Worm (Caenorhabditis elegans): ENCODE results near the gene npr-15.

Gene npr-15

DNA sequence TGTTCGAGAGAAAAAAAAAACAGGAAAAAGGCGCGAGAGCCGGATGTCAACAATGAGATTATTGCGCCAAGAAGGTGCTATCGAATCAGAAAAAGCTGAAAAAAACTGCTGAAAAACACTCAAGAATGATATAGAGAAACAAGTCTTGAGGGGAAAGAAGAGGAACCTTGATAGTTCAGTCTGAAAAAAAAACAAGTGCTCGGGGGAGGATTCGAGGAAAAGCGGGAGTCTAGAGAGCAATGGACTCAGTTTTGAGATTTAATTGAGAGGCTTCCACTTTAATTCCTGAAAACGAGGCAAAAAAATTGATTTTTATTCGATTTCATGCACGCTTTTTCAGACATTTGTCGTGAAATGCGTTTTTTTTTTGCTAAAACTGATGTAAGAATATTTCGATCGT lies at the start of gene npr-15:
npr-15 (minus strand) TSS at position 101 of the 400 bp plus-strand sequence.
- no peak for TF ChIP-seq klf-2 (GFP tag; conservative IDR thresholded peaks at IDR 0.05)
- TF ChIP-seq ref-1 (GFP tag; conservative IDR thresholded peaks at IDR 0.05): no peak
- no peak for TF ChIP-seq cog-1 (tag; optimal IDR thresholded peaks at IDR 0.05)
- TF ChIP-seq T22C8.4 (GFP tag; IDR thresholded peaks at IDR 0.05): no peak
- TF ChIP-seq med-1 (GFP tag; optimal IDR thresholded peaks at IDR 0.05; ENCODE audit: insufficient read depth): no peak
- no peak for TF ChIP-seq tab-1 (GFP tag; IDR thresholded peaks at IDR 0.05)
- TF ChIP-seq ztf-23 (GFP tag; IDR thresholded peaks at IDR 0.05): no peak
- TF ChIP-seq ztf-29 (GFP tag; IDR thresholded peaks at IDR 0.05): no peak
- TF ChIP-seq flt-1 (GFP tag; IDR thresholded peaks at IDR 0.05): no peak

DNA sequence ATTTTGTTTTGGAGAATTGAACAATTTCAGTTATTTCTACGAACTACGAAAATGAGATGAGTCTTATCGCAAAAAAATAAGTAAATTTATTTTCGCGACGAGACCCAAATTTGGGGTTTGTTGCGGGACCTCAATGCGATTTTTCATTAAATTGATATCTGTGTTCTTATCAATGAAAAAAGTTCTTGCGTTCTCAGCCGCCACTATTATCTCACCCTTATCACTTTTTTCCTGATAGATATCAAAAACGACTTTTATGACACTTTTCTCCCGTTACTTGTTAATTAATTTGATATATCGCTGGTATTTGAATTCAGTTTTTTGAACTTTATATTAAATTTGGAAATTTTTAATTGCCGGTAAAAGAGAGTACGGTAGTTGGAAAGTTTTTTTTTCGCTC lies 48.9 kb upstream of the npr-15 start:
- no peak for TF ChIP-seq flt-1 (GFP tag; IDR thresholded peaks at IDR 0.05)
- no peak for TF ChIP-seq T22C8.4 (GFP tag; IDR thresholded peaks at IDR 0.05)
- no peak for TF ChIP-seq ref-1 (GFP tag; conservative IDR thresholded peaks at IDR 0.05)
- TF ChIP-seq med-1 (GFP tag; optimal IDR thresholded peaks at IDR 0.05; ENCODE audit: insufficient read depth): no peak
- no peak for TF ChIP-seq klf-2 (GFP tag; conservative IDR thresholded peaks at IDR 0.05)
- TF ChIP-seq ztf-23 (GFP tag; IDR thresholded peaks at IDR 0.05): no peak
- TF ChIP-seq cog-1 (tag; optimal IDR thresholded peaks at IDR 0.05): no peak
- TF ChIP-seq tab-1 (GFP tag; IDR thresholded peaks at IDR 0.05): no peak
- TF ChIP-seq ztf-29 (GFP tag; IDR thresholded peaks at IDR 0.05): no peak

DNA sequence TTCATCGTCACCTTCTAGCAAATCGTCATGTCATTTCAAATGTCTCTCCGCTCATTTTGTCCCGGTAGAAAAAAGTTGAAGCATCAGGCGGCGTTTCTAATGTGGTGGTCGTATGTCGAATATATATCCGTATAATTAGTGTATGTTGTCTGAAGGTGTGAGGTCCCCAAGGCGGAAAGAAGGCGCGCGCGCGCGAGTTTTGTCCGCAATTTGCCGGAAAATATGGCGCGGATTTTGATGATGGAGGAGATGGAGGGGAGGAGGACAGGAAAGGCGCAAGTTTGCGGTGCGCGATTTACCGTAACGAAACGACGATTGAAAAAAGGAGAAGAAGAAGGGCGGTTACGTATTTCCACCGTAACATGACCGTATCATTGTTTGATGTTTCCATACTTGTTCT lies 47.6 kb upstream of the npr-15 start:
- TF ChIP-seq tab-1 (GFP tag; IDR thresholded peaks at IDR 0.05): no peak
- TF ChIP-seq ref-1 (GFP tag; conservative IDR thresholded peaks at IDR 0.05): no peak
- TF ChIP-seq klf-2 (GFP tag; conservative IDR thresholded peaks at IDR 0.05): no peak
- TF ChIP-seq med-1 (GFP tag; optimal IDR thresholded peaks at IDR 0.05; ENCODE audit: insufficient read depth): no peak
- TF ChIP-seq cog-1 (tag; optimal IDR thresholded peaks at IDR 0.05): no peak
- TF ChIP-seq ztf-29 (GFP tag; IDR thresholded peaks at IDR 0.05): no peak
- TF ChIP-seq ztf-23 (GFP tag; IDR thresholded peaks at IDR 0.05): no peak
- no peak for TF ChIP-seq flt-1 (GFP tag; IDR thresholded peaks at IDR 0.05)
- no peak for TF ChIP-seq T22C8.4 (GFP tag; IDR thresholded peaks at IDR 0.05)

DNA sequence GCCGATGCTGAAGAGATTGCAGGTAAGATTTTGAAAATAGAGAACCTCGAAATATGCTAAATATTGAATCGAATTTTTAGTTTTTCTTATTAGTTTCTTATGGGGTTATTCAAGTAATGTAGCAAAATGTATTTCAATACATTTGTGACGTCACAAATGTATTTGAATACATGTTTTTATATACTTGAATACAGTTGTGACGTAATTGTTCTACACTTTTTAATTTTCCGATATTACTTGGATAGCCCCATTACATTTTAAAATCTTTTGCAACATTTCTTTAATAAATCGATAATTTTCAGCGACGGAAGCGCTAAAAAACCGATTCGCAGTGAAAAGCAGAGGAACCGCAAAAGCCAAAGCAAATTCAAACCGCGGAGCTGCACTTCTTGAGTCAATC lies 43.9 kb upstream of the npr-15 start:
- TF ChIP-seq T22C8.4 (GFP tag; IDR thresholded peaks at IDR 0.05): no peak
- TF ChIP-seq ztf-29 (GFP tag; IDR thresholded peaks at IDR 0.05): no peak
- TF ChIP-seq tab-1 (GFP tag; IDR thresholded peaks at IDR 0.05): no peak
- no peak for TF ChIP-seq med-1 (GFP tag; optimal IDR thresholded peaks at IDR 0.05; ENCODE audit: insufficient read depth)
- TF ChIP-seq klf-2 (GFP tag; conservative IDR thresholded peaks at IDR 0.05): no peak
- no peak for TF ChIP-seq flt-1 (GFP tag; IDR thresholded peaks at IDR 0.05)
- no peak for TF ChIP-seq cog-1 (tag; optimal IDR thresholded peaks at IDR 0.05)
- no peak for TF ChIP-seq ref-1 (GFP tag; conservative IDR thresholded peaks at IDR 0.05)
- no peak for TF ChIP-seq ztf-23 (GFP tag; IDR thresholded peaks at IDR 0.05)

DNA sequence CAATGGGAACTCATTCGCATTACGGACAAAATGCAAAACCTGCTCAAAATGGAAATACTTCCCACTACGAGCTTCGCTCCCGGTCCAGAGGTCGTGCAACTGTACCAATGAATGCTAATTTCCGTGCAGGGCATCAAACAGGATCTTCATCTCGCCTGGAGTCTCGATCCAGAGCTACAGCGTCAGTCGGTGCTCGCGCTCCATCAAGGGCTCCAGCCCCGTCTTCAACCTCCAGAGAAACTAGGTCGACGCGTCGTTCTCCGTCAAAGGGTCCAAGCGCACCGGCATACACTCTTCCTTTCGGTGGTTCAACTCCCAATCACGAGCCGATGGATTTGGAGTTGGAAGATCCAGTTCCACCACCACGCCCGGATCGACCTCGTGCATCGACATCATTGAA lies 43.3 kb upstream of the npr-15 start:
- TF ChIP-seq tab-1 (GFP tag; IDR thresholded peaks at IDR 0.05): no peak
- no peak for TF ChIP-seq ztf-29 (GFP tag; IDR thresholded peaks at IDR 0.05)
- TF ChIP-seq med-1 (GFP tag; optimal IDR thresholded peaks at IDR 0.05; ENCODE audit: insufficient read depth): no peak
- no peak for TF ChIP-seq klf-2 (GFP tag; conservative IDR thresholded peaks at IDR 0.05)
- no peak for TF ChIP-seq ref-1 (GFP tag; conservative IDR thresholded peaks at IDR 0.05)
- no peak for TF ChIP-seq ztf-23 (GFP tag; IDR thresholded peaks at IDR 0.05)

DNA sequence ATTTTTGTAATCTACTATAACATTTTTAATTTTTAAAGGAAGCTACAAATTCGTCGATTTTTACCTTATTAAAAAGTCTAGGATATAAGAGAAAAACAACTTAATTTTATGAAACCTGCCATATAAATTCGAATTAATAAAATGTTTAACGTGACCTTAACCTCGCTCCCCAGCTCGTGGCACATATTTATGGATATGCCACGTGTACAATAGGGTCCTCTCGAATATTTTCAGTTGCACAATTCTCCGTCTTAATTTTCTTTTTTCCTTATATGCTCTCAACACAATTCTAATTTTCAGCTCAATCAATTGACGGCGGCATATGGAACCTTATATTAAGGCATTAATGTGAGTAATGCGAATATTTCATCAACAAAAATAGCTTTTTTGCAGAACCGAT lies 41.8 kb upstream of the npr-15 start, which contains the start of gene F34D10.4:
F34D10.4 (plus strand) TSS at position 301 of the 400 bp plus-strand sequence.
- TF ChIP-seq ztf-29 (GFP tag; IDR thresholded peaks at IDR 0.05) (no peak), T22C8.4 (GFP tag; IDR thresholded peaks at IDR 0.05) (no peak), flt-1 (GFP tag; IDR thresholded peaks at IDR 0.05) (no peak), ref-1 (GFP tag; conservative IDR thresholded peaks at IDR 0.05) (no peak), med-1 (GFP tag; optimal IDR thresholded peaks at IDR 0.05; ENCODE audit: insufficient read depth) (no peak), cog-1 (tag; optimal IDR thresholded peaks at IDR 0.05) (no peak), ztf-23 (GFP tag; IDR thresholded peaks at IDR 0.05) (no peak), klf-2 (GFP tag; conservative IDR thresholded peaks at IDR 0.05) (no peak), tab-1 (GFP tag; IDR thresholded peaks at IDR 0.05) (no peak)

DNA sequence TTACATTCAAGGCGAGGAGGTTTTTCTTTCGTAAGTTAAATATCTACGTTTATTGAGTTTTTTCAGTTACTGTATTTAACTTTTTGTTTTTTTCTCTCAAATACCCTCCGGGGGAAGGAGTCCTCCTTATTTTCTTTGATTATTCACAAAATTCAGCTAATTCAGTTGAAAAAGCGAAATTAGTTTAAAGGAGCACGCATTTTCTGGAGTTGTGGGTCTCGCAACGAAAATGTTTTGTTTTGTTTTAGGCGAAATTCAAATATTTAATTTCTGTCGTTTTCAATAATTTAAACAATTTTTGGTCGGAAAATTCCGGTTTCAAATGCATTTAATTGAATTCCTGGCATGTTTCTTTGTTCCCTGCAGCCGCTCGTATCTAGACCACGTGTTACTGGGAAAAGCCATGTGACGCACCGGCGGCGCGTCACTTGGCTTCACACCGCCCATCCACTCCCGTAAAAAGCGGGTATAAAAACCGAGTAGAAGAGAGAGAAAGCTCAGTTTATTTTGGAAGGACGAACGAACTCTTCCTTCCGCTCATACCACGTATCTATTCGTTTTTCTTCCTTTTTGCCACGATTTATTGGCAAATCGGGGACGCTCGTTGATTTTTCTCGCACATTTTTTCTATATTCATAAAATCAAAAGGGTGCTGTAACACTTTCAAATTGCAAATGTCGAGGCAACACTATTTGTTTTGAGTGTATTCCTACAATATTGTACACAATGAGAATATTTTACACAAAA lies 41.2 kb upstream of the npr-15 start:
- no peak for TF ChIP-seq med-1 (GFP tag; optimal IDR thresholded peaks at IDR 0.05; ENCODE audit: insufficient read depth)
- TF ChIP-seq ref-1 (GFP tag; conservative IDR thresholded peaks at IDR 0.05): no peak
- TF ChIP-seq klf-2 (GFP tag; conservative IDR thresholded peaks at IDR 0.05): no peak
- no peak for TF ChIP-seq cog-1 (tag; optimal IDR thresholded peaks at IDR 0.05)
- no peak for TF ChIP-seq ztf-23 (GFP tag; IDR thresholded peaks at IDR 0.05)
- TF ChIP-seq tab-1 (GFP tag; IDR thresholded peaks at IDR 0.05): no peak
- TF ChIP-seq T22C8.4 (GFP tag; IDR thresholded peaks at IDR 0.05): no peak

DNA sequence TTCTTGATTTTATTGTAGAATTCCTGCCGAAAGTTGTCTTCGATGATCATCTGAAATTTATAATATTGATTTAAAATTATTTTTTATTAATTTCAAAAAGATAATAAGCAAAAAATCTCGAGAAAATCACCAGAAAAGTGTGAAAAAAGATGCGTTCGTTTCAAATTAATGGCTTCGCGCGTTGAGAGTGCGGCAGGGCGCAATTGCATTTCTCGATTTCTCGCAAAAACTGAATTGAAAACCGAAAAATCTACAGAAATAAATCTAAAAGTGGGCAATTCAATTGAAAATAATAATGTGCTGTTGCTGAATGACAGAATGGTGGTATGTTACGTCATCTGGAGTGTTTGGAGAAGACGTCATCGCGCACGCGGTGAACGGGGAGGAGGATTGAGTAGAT lies 40.5 kb upstream of the npr-15 start, which contains the start of gene evl-18:
evl-18 (minus strand) TSS at position 50 of the 400 bp plus-strand sequence.
- no peak for TF ChIP-seq ztf-29 (GFP tag; IDR thresholded peaks at IDR 0.05)
- no peak for TF ChIP-seq med-1 (GFP tag; optimal IDR thresholded peaks at IDR 0.05; ENCODE audit: insufficient read depth)
- no peak for TF ChIP-seq tab-1 (GFP tag; IDR thresholded peaks at IDR 0.05)
- no peak for TF ChIP-seq T22C8.4 (GFP tag; IDR thresholded peaks at IDR 0.05)
- no peak for TF ChIP-seq klf-2 (GFP tag; conservative IDR thresholded peaks at IDR 0.05)
- no peak for TF ChIP-seq ref-1 (GFP tag; conservative IDR thresholded peaks at IDR 0.05)
- TF ChIP-seq flt-1 (GFP tag; IDR thresholded peaks at IDR 0.05): no peak
- TF ChIP-seq ztf-23 (GFP tag; IDR thresholded peaks at IDR 0.05): no peak
- no peak for TF ChIP-seq cog-1 (tag; optimal IDR thresholded peaks at IDR 0.05)

DNA sequence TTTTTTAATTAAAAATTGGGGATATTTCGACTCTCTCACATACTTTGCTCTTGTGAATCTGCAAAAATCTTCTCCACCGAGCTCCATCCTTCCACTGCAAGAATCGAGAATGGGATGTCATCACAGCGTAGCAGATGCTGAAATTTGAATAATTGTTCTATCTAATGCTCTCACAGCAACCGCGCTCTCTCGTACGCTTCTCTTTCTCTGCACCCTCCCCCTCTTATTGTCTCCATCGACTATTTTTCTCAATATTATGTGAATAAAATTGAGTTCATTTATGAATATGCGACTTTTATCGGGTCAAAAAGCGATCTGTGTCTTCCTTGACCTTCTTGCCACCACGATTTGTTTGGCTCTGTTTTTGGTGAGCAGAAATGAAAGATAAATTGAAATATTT lies 39.5 kb upstream of the npr-15 start, which contains the start of gene F34D10.3:
F34D10.3 (plus strand) TSS at position 249 of the 400 bp plus-strand sequence.
- no peak for TF ChIP-seq klf-2 (GFP tag; conservative IDR thresholded peaks at IDR 0.05)
- no peak for TF ChIP-seq flt-1 (GFP tag; IDR thresholded peaks at IDR 0.05)
- no peak for TF ChIP-seq T22C8.4 (GFP tag; IDR thresholded peaks at IDR 0.05)
- no peak for TF ChIP-seq cog-1 (tag; optimal IDR thresholded peaks at IDR 0.05)
- TF ChIP-seq ztf-23 (GFP tag; IDR thresholded peaks at IDR 0.05): no peak
- TF ChIP-seq med-1 (GFP tag; optimal IDR thresholded peaks at IDR 0.05; ENCODE audit: insufficient read depth): no peak
- no peak for TF ChIP-seq ref-1 (GFP tag; conservative IDR thresholded peaks at IDR 0.05)
- TF ChIP-seq ztf-29 (GFP tag; IDR thresholded peaks at IDR 0.05): no peak
- TF ChIP-seq tab-1 (GFP tag; IDR thresholded peaks at IDR 0.05): no peak

All from whole organism, midembryonic.